Worm (Caenorhabditis elegans) whole organism, L4 larva: ENCODE measurements around the gene lin-42.

Experiments used
- F10B5.3 ChIP-seq: sonication (generic microtip); optimal IDR thresholded peaks from 2 replicates; lab custom pipeline; 2016; ENCODE audit warnings: mild to moderate bottlenecking, missing genetic modification characterization, missing compliant biosample characterization
- F26F4.8 ChIP-seq: fragments of 200-800 bp; sonication (Bioruptor generic); conservative IDR thresholded peaks from 2 replicates; pipeline ENCODE4 v1.3.6; 2022; ENCODE audit warnings: missing genetic modification characterization, missing compliant biosample characterization
- R02D3.7 ChIP-seq: fragments of 150-350 bp; sonication (generic microtip); optimal IDR thresholded peaks from 3 replicates; lab custom pipeline; 2014; ENCODE audit warnings: missing biosample characterization, missing genetic modification characterization
- T20F7.1 ChIP-seq: fragments of 200-800 bp; sonication (Bioruptor generic); optimal IDR thresholded peaks from 2 replicates; lab custom pipeline; 2018; ENCODE audit warnings: mild to moderate bottlenecking, missing genetic modification characterization, missing compliant biosample characterization
- T26A8.4 ChIP-seq: fragments of 200-800 bp; sonication (Bioruptor generic); IDR thresholded peaks from 2 replicates; pipeline ENCODE4 v1.3.6; 2022; ENCODE audit warnings: missing genetic modification characterization, missing compliant biosample characterization
- aha-1 ChIP-seq: fragments of 150-350 bp; peaks from one replicate; lab custom pipeline; 2014; ENCODE audit warnings: missing biosample characterization, missing genetic modification characterization
- ama-1 ChIP-seq: fragments of 150-350 bp; optimal IDR thresholded peaks from 2 replicates; lab custom pipeline; 2014; ENCODE audit warnings: inconsistent platforms, mixed read lengths
- ceh-28 ChIP-seq: fragments of 150-350 bp; optimal IDR thresholded peaks from 2 replicates; lab custom pipeline; 2014; ENCODE audit warnings: missing biosample characterization, missing genetic modification reagents, missing genetic modification characterization
- ceh-44 ChIP-seq: fragments of 200-800 bp; sonication (Bioruptor generic); IDR thresholded peaks from 2 replicates; pipeline ENCODE4 v1.3.6; 2022; ENCODE audit warnings: missing genetic modification reagents, missing genetic modification characterization, missing compliant biosample characterization
- ces-1 ChIP-seq: fragments of 150-350 bp; sonication (generic microtip); optimal IDR thresholded peaks from 4 replicates; lab custom pipeline; 2014; ENCODE audit warnings: missing biosample characterization, missing genetic modification reagents, missing genetic modification characterization
- ctbp-1 ChIP-seq: fragments of 200-800 bp; sonication (Bioruptor generic); IDR thresholded peaks from 2 replicates; pipeline ENCODE4 v1.3.6; 2022; ENCODE audit warnings: missing genetic modification reagents, missing genetic modification characterization, missing compliant biosample characterization
- daf-12 ChIP-seq: fragments of 150-350 bp; optimal IDR thresholded peaks from 2 replicates; lab custom pipeline; 2014; ENCODE audit warnings: missing biosample characterization, missing genetic modification reagents, missing genetic modification characterization
- daf-16 ChIP-seq, 3 experiments: sonication (generic microtip); optimal IDR thresholded peaks; 2 replicates each; lab custom pipeline; 2016 to 2017; ENCODE audit warnings: missing genetic modification characterization in 3 of 3, missing genetic modification reagents in 3 of 3, mild to moderate bottlenecking in 2 of 3, missing compliant biosample characterization in 2 of 3, missing biosample characterization in 1 of 3, moderate library complexity in 1 of 3
- daf-8 ChIP-seq: fragments of 200-800 bp; sonication (Bioruptor generic); IDR thresholded peaks from 2 replicates; pipeline ENCODE4 v1.3.6; 2022; ENCODE audit warnings: missing genetic modification characterization, missing compliant biosample characterization
- dmd-8 ChIP-seq: fragments of 200-800 bp; sonication (Bioruptor generic); IDR thresholded peaks from 2 replicates; pipeline ENCODE4 v1.3.6; 2022; ENCODE audit warnings: missing genetic modification characterization, missing compliant biosample characterization
- dmd-9 ChIP-seq: fragments of 200-800 bp; sonication (Bioruptor generic); IDR thresholded peaks from 2 replicates; pipeline ENCODE4 v1.3.6; 2022; ENCODE audit warnings: missing genetic modification reagents, missing genetic modification characterization, missing compliant biosample characterization
- dpl-1 ChIP-seq: fragments of 150-350 bp; optimal IDR thresholded peaks from 2 replicates; lab custom pipeline; 2014; ENCODE audit warnings: missing biosample characterization, missing genetic modification reagents, missing genetic modification characterization
- dve-1 ChIP-seq: sonication (generic microtip); optimal IDR thresholded peaks from 2 replicates; lab custom pipeline; 2017; ENCODE audit warnings: antibody characterized with exemption, mild to moderate bottlenecking, missing genetic modification characterization, missing compliant biosample characterization; ENCODE audit not compliant: insufficient read depth
- fkh-10 ChIP-seq: fragments of 150-350 bp; optimal IDR thresholded peaks from 2 replicates; lab custom pipeline; 2014; ENCODE audit warnings: missing biosample characterization, missing genetic modification reagents, missing genetic modification characterization
- fos-1 ChIP-seq: fragments of 150-350 bp; optimal IDR thresholded peaks from 2 replicates; lab custom pipeline; 2014; ENCODE audit warnings: missing biosample characterization, missing genetic modification characterization
- gei-8 ChIP-seq: fragments of 200-800 bp; sonication (Bioruptor generic); optimal IDR thresholded peaks from 2 replicates; lab custom pipeline; 2018; ENCODE audit warnings: mild to moderate bottlenecking, missing genetic modification characterization, missing compliant biosample characterization
- hif-1 ChIP-seq, 2 experiments: sonication (generic microtip); optimal IDR thresholded peaks; 2 replicates each; lab custom pipeline; 2016 to 2017; ENCODE audit warnings: missing compliant biosample characterization in 2 of 2, missing genetic modification characterization in 2 of 2, missing genetic modification reagents in 2 of 2, missing genotype in 2 of 2, mild to moderate bottlenecking in 1 of 2
- hlh-11 ChIP-seq: fragments of 200-800 bp; sonication (Bioruptor generic); optimal IDR thresholded peaks from 2 replicates; lab custom pipeline; 2018; ENCODE audit warnings: mild to moderate bottlenecking, missing genetic modification characterization, missing compliant biosample characterization
- jun-1 ChIP-seq: fragments of 150-350 bp; optimal IDR thresholded peaks from 2 replicates; lab custom pipeline; 2014; ENCODE audit warnings: missing biosample characterization, missing genetic modification reagents, missing genetic modification characterization
- lim-7 ChIP-seq: fragments of 200-800 bp; sonication (Bioruptor generic); IDR thresholded peaks from 2 replicates; pipeline ENCODE4 v1.3.6; 2022; ENCODE audit warnings: missing genetic modification characterization, missing compliant biosample characterization
- lin-1 ChIP-seq: fragments of 200-800 bp; sonication (Bioruptor generic); IDR thresholded peaks from 2 replicates; pipeline ENCODE4 v1.3.6; 2022; ENCODE audit warnings: missing genetic modification reagents, missing genetic modification characterization, missing compliant biosample characterization
- lin-13 ChIP-seq: fragments of 150-350 bp; optimal IDR thresholded peaks from 2 replicates; lab custom pipeline; 2014; ENCODE audit warnings: missing biosample characterization, missing genetic modification reagents, missing genetic modification characterization
- lin-29 ChIP-seq: fragments of 200-800 bp; sonication (Bioruptor generic); IDR thresholded peaks from 2 replicates; pipeline ENCODE4 v1.3.6; 2022; ENCODE audit warnings: missing genetic modification reagents, missing genetic modification characterization, missing compliant biosample characterization
- lsy-2 ChIP-seq, 2 experiments: fragments of 150-350 bp in 1 of 2; sonication (generic microtip) in 1 of 2; optimal IDR thresholded peaks; 2 replicates each; lab custom pipeline; 2014 to 2017; ENCODE audit warnings: missing biosample characterization in 2 of 2, missing genetic modification characterization in 2 of 2
- madf-9 ChIP-seq: fragments of 200-800 bp; sonication (Bioruptor generic); conservative IDR thresholded peaks from 2 replicates; pipeline ENCODE4 v1.3.6; 2022; ENCODE audit warnings: missing genetic modification reagents, missing genetic modification characterization, missing compliant biosample characterization
- mep-1 ChIP-seq: fragments of 150-350 bp; sonication (generic microtip); optimal IDR thresholded peaks from 3 replicates; lab custom pipeline; 2014; ENCODE audit warnings: missing biosample characterization, missing genetic modification characterization
- mes-2 ChIP-seq: sonication (generic microtip); optimal IDR thresholded peaks from 2 replicates; lab custom pipeline; 2016; ENCODE audit warnings: missing genotype, mild to moderate bottlenecking, missing genetic modification characterization, missing compliant biosample characterization; ENCODE audit not compliant: poor library complexity, severe bottlenecking
- mxl-2 ChIP-seq: fragments of 200-800 bp; sonication (Bioruptor generic); conservative IDR thresholded peaks from 2 replicates; pipeline ENCODE4 v1.3.6; 2022; ENCODE audit warnings: missing genetic modification reagents, missing genetic modification characterization, missing compliant biosample characterization
- mxl-3 ChIP-seq: fragments of 200-800 bp; sonication (Bioruptor generic); optimal IDR thresholded peaks from 2 replicates; lab custom pipeline; 2018; ENCODE audit warnings: mild to moderate bottlenecking, missing genetic modification characterization, missing compliant biosample characterization
- nhr-10 ChIP-seq: fragments of 150-350 bp; optimal IDR thresholded peaks from 2 replicates; lab custom pipeline; 2014; ENCODE audit warnings: missing biosample characterization, missing genetic modification characterization
- nhr-102 ChIP-seq: sonication (generic microtip); optimal IDR thresholded peaks from 2 replicates; lab custom pipeline; 2016; ENCODE audit warnings: mild to moderate bottlenecking, missing genetic modification characterization, moderate library complexity, missing compliant biosample characterization
- nhr-237 ChIP-seq: sonication (generic microtip); optimal IDR thresholded peaks from 2 replicates; lab custom pipeline; 2017; ENCODE audit warnings: missing biosample characterization, missing genetic modification characterization
- nhr-25 ChIP-seq: sonication (generic microtip); optimal IDR thresholded peaks from 2 replicates; lab custom pipeline; 2017; ENCODE audit warnings: missing genetic modification characterization, mild to moderate bottlenecking, missing compliant biosample characterization, antibody characterized with exemption, moderate library complexity, borderline replicate concordance; ENCODE audit not compliant: insufficient read depth
- nhr-42 ChIP-seq: fragments of 200-800 bp; sonication (Bioruptor generic); IDR thresholded peaks from 2 replicates; pipeline ENCODE4 v1.3.6; 2022; ENCODE audit warnings: missing genetic modification characterization, missing compliant biosample characterization
- pha-4 ChIP-seq, 2 experiments: fragments of 150-350 bp in 1 of 2; fragments of 200-800 bp in 1 of 2; sonication (Bioruptor generic) in 1 of 2; IDR thresholded peaks in 1 of 2; optimal IDR thresholded peaks in 1 of 2; 2 replicates each; pipeline versions ENCODE4 v1.3.6 to Lab custom; 2014 to 2022; ENCODE audit warnings: missing genetic modification characterization in 2 of 2, missing genetic modification reagents in 2 of 2, missing biosample characterization in 1 of 2, missing compliant biosample characterization in 1 of 2
- php-3 ChIP-seq: fragments of 200-800 bp; sonication (Bioruptor generic); IDR thresholded peaks from 2 replicates; pipeline ENCODE4 v1.3.6; 2022; ENCODE audit warnings: missing genetic modification reagents, missing genetic modification characterization, missing compliant biosample characterization
- rbr-2 ChIP-seq: sonication (generic microtip); optimal IDR thresholded peaks from 2 replicates; lab custom pipeline; 2016; ENCODE audit warnings: missing genotype, missing genetic modification characterization, missing compliant biosample characterization
- sdz-12 ChIP-seq: fragments of 200-800 bp; sonication (Bioruptor generic); optimal IDR thresholded peaks from 2 replicates; lab custom pipeline; 2018; ENCODE audit warnings: mild to moderate bottlenecking, missing genetic modification characterization, missing compliant biosample characterization
- set-16 ChIP-seq: fragments of 200-800 bp; sonication (Bioruptor generic); IDR thresholded peaks from 2 replicates; pipeline ENCODE4 v1.3.6; 2022; ENCODE audit warnings: missing genetic modification reagents, missing genetic modification characterization, missing compliant biosample characterization
- skn-1 ChIP-seq: fragments of 150-350 bp; optimal IDR thresholded peaks from 2 replicates; lab custom pipeline; 2014; ENCODE audit warnings: missing biosample characterization, missing genetic modification characterization
- spr-1 ChIP-seq: sonication (generic microtip); optimal IDR thresholded peaks from 2 replicates; lab custom pipeline; 2016; ENCODE audit warnings: mild to moderate bottlenecking, missing genetic modification characterization, missing compliant biosample characterization
- spr-3 ChIP-seq: fragments of 200-800 bp; sonication (Bioruptor generic); optimal IDR thresholded peaks from 2 replicates; lab custom pipeline; 2018; ENCODE audit warnings: mild to moderate bottlenecking, missing genetic modification characterization, missing compliant biosample characterization
- tra-1 ChIP-seq: fragments of 200-800 bp; sonication (Bioruptor generic); IDR thresholded peaks from 2 replicates; pipeline ENCODE4 v1.3.6; 2022; ENCODE audit warnings: missing genetic modification reagents, missing genetic modification characterization, missing compliant biosample characterization
- unc-130 ChIP-seq: sonication (generic microtip); optimal IDR thresholded peaks from 2 replicates; lab custom pipeline; 2016; ENCODE audit warnings: missing genetic modification reagents, missing genetic modification characterization, missing compliant biosample characterization
- zfp-2 ChIP-seq: sonication (generic microtip); optimal IDR thresholded peaks from 2 replicates; lab custom pipeline; 2016; ENCODE audit warnings: mild to moderate bottlenecking, missing genetic modification characterization, missing compliant biosample characterization

The lin-42 gene

DNA sequence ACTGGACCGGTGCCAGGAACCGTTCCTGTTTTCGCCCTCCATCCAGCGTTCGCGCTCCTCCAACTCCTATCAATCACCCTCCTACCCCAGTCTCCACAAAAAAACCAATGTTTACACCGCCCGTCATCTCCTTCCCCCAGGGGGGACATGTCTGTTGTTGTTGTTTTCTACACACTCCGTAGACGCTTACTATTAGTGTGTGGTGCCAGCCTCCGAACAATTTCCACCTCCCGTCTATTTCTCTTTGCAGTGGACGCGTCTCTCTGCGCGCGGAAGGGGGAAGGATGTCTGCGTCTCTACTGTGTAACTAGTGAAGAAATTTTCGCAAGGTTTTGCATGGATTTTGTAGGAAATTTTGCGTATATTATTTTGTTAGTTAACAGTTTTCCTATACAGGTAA is 9.7 kb downstream of the lin-42 start:
- TF ChIP-seq spr-1 (tag; lab: Kevin White, UChicago) (no peak), lin-13 (GFP tag; lab: Kevin White, UChicago) (no peak), nhr-42 (GFP tag; lab: Robert Waterston, UW) (peak; percentile 46; the same call in 1 of the 2 replicates), nhr-102 (tag; lab: Kevin White, UChicago) (peak; percentile 27), ceh-44 (no peak), madf-9 (peak; percentile 92), lin-1 (GFP tag; lab: Robert Waterston, UW) (no peak), mes-2 (peak; percentile 55), lsy-2 (tag; optimal IDR thresholded peaks at IDR 0.05; lab: Kevin White, UChicago) (peak in 1 of 2 experiments; percentile 12), daf-12 (tag; lab: Kevin White, UChicago) (no peak), dmd-9 (GFP tag; lab: Robert Waterston, UW) (no peak), set-16 (peak; percentile 26; the same call in 1 of the 2 replicates), hif-1 (tag; optimal IDR thresholded peaks at IDR 0.05; lab: Kevin White, UChicago) (no peak), zfp-2 (tag; lab: Kevin White, UChicago) (no peak), R02D3.7 (no peak), lin-29 (0 out of 2 replicates have a peak, but pooled peaks have one; percentile 23), ces-1 (no peak), T26A8.4 (GFP tag; lab: Robert Waterston, UW) (peak; percentile 62), unc-130 (GFP tag; lab: Kevin White, UChicago) (no peak), F26F4.8 (no peak), rbr-2 (tag; lab: Kevin White, UChicago) (peak; percentile 74), daf-8 (GFP tag; lab: Robert Waterston, UW) (no peak), aha-1 (tag; lab: Kevin White, UChicago) (peak; percentile 51), nhr-10 (tag; lab: Kevin White, UChicago) (no peak), spr-3 (GFP tag; lab: Kevin White, UChicago) (no peak), nhr-237 (no peak), gei-8 (GFP tag; lab: Kevin White, UChicago) (no peak), nhr-25 (tag; lab: Kevin White, UChicago) (no peak), dve-1 (tag; lab: Kevin White, UChicago) (peak; percentile 33), dmd-8 (GFP tag; lab: Robert Waterston, UW) (no peak), pha-4 (GFP tag; IDR thresholded peaks at IDR 0.05; lab: Robert Waterston, UW) (no peak), pha-4 (tag; optimal IDR thresholded peaks at IDR 0.05; lab: Kevin White, UChicago) (peak; percentile 86), dpl-1 (GFP tag; lab: Kevin White, UChicago) (no peak), T20F7.1 (GFP tag; lab: Kevin White, UChicago) (no peak), ceh-28 (tag; lab: Kevin White, UChicago) (peak; percentile 17), skn-1 (no peak), mep-1 (tag; lab: Kevin White, UChicago) (peak; percentile 33), fos-1 (tag; lab: Kevin White, UChicago) (no peak), jun-1 (tag; lab: Kevin White, UChicago) (no peak), daf-16 (GFP tag; optimal IDR thresholded peaks at IDR 0.05; lab: Kevin White, UChicago) (peak in 1 of 2 experiments; percentile 88), daf-16 (tag; optimal IDR thresholded peaks at IDR 0.05; lab: Kevin White, UChicago) (peak; percentile 64), fkh-10 (GFP tag; lab: Kevin White, UChicago) (no peak), sdz-12 (GFP tag; lab: Kevin White, UChicago) (no peak), ama-1 (no peak), lim-7 (GFP tag; lab: Robert Waterston, UW) (no peak), hlh-11 (tag; lab: Kevin White, UChicago) (peak; percentile 71), ctbp-1 (GFP tag; lab: Robert Waterston, UW) (0 out of 2 replicates have a peak, but pooled peaks have one; percentile 14), F10B5.3 (no peak), mxl-2 (no peak), php-3 (GFP tag; lab: Robert Waterston, UW) (peak; percentile 57), mxl-3 (peak; percentile 47), tra-1 (GFP tag; lab: Robert Waterston, UW) (no peak)
